Fruit fly (Drosophila melanogaster) whole organism, pupa: ENCODE results near the gene CG12229.

Experiments used
- CG10348 ChIP-seq: fragments of 200-800 bp; sonication (Bioruptor generic); IDR thresholded peaks from 2 replicates; pipeline ENCODE4 v1.3.6; 2022; ENCODE audit warnings: missing biosample characterization, missing genetic modification characterization
- CG13204 ChIP-seq: fragments of 200-800 bp; sonication (Bioruptor generic); optimal IDR thresholded peaks from 2 replicates; lab custom pipeline; 2018; ENCODE audit warnings: missing biosample characterization, mild to moderate bottlenecking, missing genetic modification characterization, moderate library complexity
- CG14655 ChIP-seq: fragments of 200-800 bp; sonication (Bioruptor generic); optimal IDR thresholded peaks from 3 replicates; lab custom pipeline; 2017; ENCODE audit warnings: mild to moderate bottlenecking, missing biosample characterization, missing genetic modification reagents, missing genetic modification characterization
- CG15710 ChIP-seq: fragments of 200-800 bp; sonication (Bioruptor generic); optimal IDR thresholded peaks from 2 replicates; lab custom pipeline; 2018; ENCODE audit warnings: missing biosample characterization, mild to moderate bottlenecking, missing genetic modification characterization, moderate library complexity
- CG17806 ChIP-seq: fragments of 200-800 bp; sonication (Bioruptor generic); optimal IDR thresholded peaks from 2 replicates; lab custom pipeline; 2018; ENCODE audit warnings: missing biosample characterization, mild to moderate bottlenecking, missing genetic modification characterization, moderate library complexity
- CG34367 ChIP-seq: fragments of 200-800 bp; sonication (Bioruptor generic); optimal IDR thresholded peaks from 2 replicates; lab custom pipeline; 2018; ENCODE audit warnings: missing biosample characterization, mild to moderate bottlenecking, missing genetic modification characterization
- CG4496 ChIP-seq: fragments of 200-800 bp; sonication (Bioruptor generic); IDR thresholded peaks from 3 replicates; pipeline ENCODE4 v1.3.6; 2022; ENCODE audit warnings: missing biosample characterization, missing genetic modification characterization
- CG8159 ChIP-seq: fragments of 200-800 bp; sonication (Bioruptor generic); optimal IDR thresholded peaks from 3 replicates; lab custom pipeline; 2018; ENCODE audit warnings: missing biosample characterization, mild to moderate bottlenecking, missing genetic modification characterization, moderate library complexity
- CG8301 ChIP-seq: fragments of 200-800 bp; sonication (Bioruptor generic); optimal IDR thresholded peaks from 2 replicates; lab custom pipeline; 2018; ENCODE audit warnings: missing biosample characterization, mild to moderate bottlenecking, missing genetic modification characterization
- CG9948 ChIP-seq: fragments of 200-800 bp; sonication (Bioruptor generic); optimal IDR thresholded peaks from 2 replicates; lab custom pipeline; 2018; ENCODE audit warnings: missing biosample characterization, mild to moderate bottlenecking, missing genetic modification characterization, moderate library complexity
- D1 ChIP-seq: fragments of 200-800 bp; sonication (Bioruptor generic); optimal IDR thresholded peaks from 2 replicates; lab custom pipeline; 2018; ENCODE audit warnings: missing biosample characterization, mild to moderate bottlenecking, missing genetic modification characterization, moderate library complexity
- Pif1B ChIP-seq: fragments of 200-800 bp; sonication (Bioruptor generic); optimal IDR thresholded peaks from 3 replicates; lab custom pipeline; 2016; ENCODE audit warnings: missing biosample characterization, missing genetic modification characterization
- Snoo ChIP-seq: fragments of 200-800 bp; sonication (Bioruptor generic); optimal IDR thresholded peaks from 3 replicates; lab custom pipeline; 2017; ENCODE audit warnings: missing biosample characterization, mild to moderate bottlenecking, missing genetic modification characterization, inconsistent platforms

- TF ChIP-seq CG8159 (tag; lab: Kevin White, UChicago): no peak
- no peak for TF ChIP-seq D1
- TF ChIP-seq CG34367 (tag; lab: Kevin White, UChicago): no peak
- TF ChIP-seq CG8301 (tag; lab: Kevin White, UChicago): no peak
- TF ChIP-seq CG13204 (GFP tag; lab: Kevin White, UChicago): no peak
- no peak for TF ChIP-seq CG15710
- no peak for TF ChIP-seq CG14655
- TF ChIP-seq CG4496 (GFP tag; lab: Robert Waterston, UW): no peak
- no peak for TF ChIP-seq CG10348
- no peak for TF ChIP-seq CG17806 (tag; lab: Kevin White, UChicago)
- TF ChIP-seq CG9948 (tag; lab: Kevin White, UChicago): no peak
- no peak for TF ChIP-seq Snoo (tag; lab: Kevin White, UChicago)
- no peak for TF ChIP-seq Pif1B (GFP tag; lab: Kevin White, UChicago)
Measured at dm6 chr3L:17462474-17462873, 26.2 kb upstream of the CG12229 start.
